Worm (Caenorhabditis elegans) whole organism, L3 larva: ENCODE measurements around the gene tre-2.

Experiments used
- R02D3.7 ChIP-seq: fragments of 150-350 bp; optimal IDR thresholded peaks from 2 replicates; lab custom pipeline; 2014; ENCODE audit warnings: missing biosample characterization, missing genetic modification characterization
- ZK546.5 ChIP-seq: sonication (generic microtip); optimal IDR thresholded peaks from 2 replicates; lab custom pipeline; 2017; ENCODE audit warnings: missing biosample characterization, missing genetic modification characterization
- ceh-28 ChIP-seq: fragments of 150-350 bp; optimal IDR thresholded peaks from 2 replicates; lab custom pipeline; 2014; ENCODE audit warnings: missing biosample characterization, missing genetic modification reagents, missing genetic modification characterization
- ceh-82 ChIP-seq: fragments of 150-350 bp; optimal IDR thresholded peaks from 2 replicates; lab custom pipeline; 2014; ENCODE audit warnings: missing biosample characterization, missing genetic modification characterization
- ceh-9 ChIP-seq: sonication (generic microtip); optimal IDR thresholded peaks from 2 replicates; lab custom pipeline; 2018; ENCODE audit warnings: missing biosample characterization, missing genetic modification characterization
- egl-27 ChIP-seq: sonication (generic microtip); optimal IDR thresholded peaks from 4 replicates; lab custom pipeline; 2017; ENCODE audit warnings: missing biosample characterization, missing genetic modification reagents, missing genetic modification characterization
- egl-5 ChIP-seq: fragments of 150-350 bp; optimal IDR thresholded peaks from 2 replicates; lab custom pipeline; 2017; ENCODE audit warnings: missing biosample characterization, missing genetic modification reagents, missing genetic modification characterization, inconsistent platforms
- elt-1 ChIP-seq: fragments of 150-350 bp; optimal IDR thresholded peaks from 2 replicates; lab custom pipeline; 2014; ENCODE audit warnings: missing biosample characterization, missing genetic modification characterization
- elt-2 ChIP-seq: sonication (generic microtip); optimal IDR thresholded peaks from 2 replicates; lab custom pipeline; 2016; ENCODE audit warnings: missing genetic modification reagents, mild to moderate bottlenecking, missing genetic modification characterization, missing compliant biosample characterization
- elt-3 ChIP-seq, 3 experiments: fragments of 150-350 bp in 1 of 3; sonication (generic microtip) in 2 of 3; optimal IDR thresholded peaks; 2 replicates in 2 of 3; 4 replicates in 1 of 3; lab custom pipeline; 2014 to 2017; ENCODE audit warnings: missing biosample characterization in 3 of 3, missing genetic modification characterization in 3 of 3
- eor-1 ChIP-seq, 2 experiments: fragments of 150-350 bp; optimal IDR thresholded peaks; 2 replicates each; lab custom pipeline; 2014 to 2018; ENCODE audit warnings: missing biosample characterization in 2 of 2, missing genetic modification characterization in 2 of 2
- fkh-2 ChIP-seq: fragments of 150-350 bp; optimal IDR thresholded peaks from 2 replicates; lab custom pipeline; 2014; ENCODE audit warnings: missing biosample characterization, missing genetic modification reagents, missing genetic modification characterization
- hmg-11 ChIP-seq: sonication (generic microtip); optimal IDR thresholded peaks from 2 replicates; lab custom pipeline; 2016; ENCODE audit warnings: missing genetic modification characterization, missing compliant biosample characterization
- jun-1 ChIP-seq: fragments of 150-350 bp; optimal IDR thresholded peaks from 2 replicates; lab custom pipeline; 2014; ENCODE audit warnings: missing biosample characterization, missing genetic modification reagents, missing genetic modification characterization
- lin-15B ChIP-seq: fragments of 150-350 bp; optimal IDR thresholded peaks from 2 replicates; lab custom pipeline; 2014; ENCODE audit warnings: missing biosample characterization, missing genetic modification characterization
- lin-39 ChIP-seq: fragments of 150-350 bp; optimal IDR thresholded peaks from 2 replicates; lab custom pipeline; 2018; ENCODE audit warnings: missing biosample characterization, missing genetic modification reagents, missing genetic modification characterization
- lsy-12 ChIP-seq: sonication (generic microtip); optimal IDR thresholded peaks from 2 replicates; lab custom pipeline; 2016; ENCODE audit warnings: mild to moderate bottlenecking, missing genetic modification characterization, missing compliant biosample characterization
- mdl-1 ChIP-seq: fragments of 150-350 bp; optimal IDR thresholded peaks from 2 replicates; lab custom pipeline; 2014; ENCODE audit warnings: missing biosample characterization, missing genetic modification characterization
- mml-1 ChIP-seq: fragments of 150-350 bp; sonication (generic microtip); optimal IDR thresholded peaks from 3 replicates; lab custom pipeline; 2014; ENCODE audit warnings: missing biosample characterization, missing genetic modification characterization
- nfya-1 ChIP-seq: sonication (generic microtip); optimal IDR thresholded peaks from 2 replicates; lab custom pipeline; 2017; ENCODE audit warnings: missing genetic modification characterization, mild to moderate bottlenecking, missing compliant biosample characterization, antibody characterized with exemption, moderate library complexity; ENCODE audit not compliant: insufficient read depth
- nhr-11 ChIP-seq: fragments of 150-350 bp; optimal IDR thresholded peaks from 2 replicates; lab custom pipeline; 2014; ENCODE audit warnings: missing biosample characterization, missing genetic modification characterization
- nhr-12 ChIP-seq: fragments of 150-350 bp; optimal IDR thresholded peaks from 2 replicates; lab custom pipeline; 2014; ENCODE audit warnings: missing biosample characterization, missing genetic modification characterization
- nhr-23 ChIP-seq: fragments of 150-350 bp; optimal IDR thresholded peaks from 2 replicates; lab custom pipeline; 2014; ENCODE audit warnings: missing biosample characterization, missing genetic modification reagents, missing genetic modification characterization
- nhr-25 ChIP-seq: sonication (generic microtip); optimal IDR thresholded peaks from 2 replicates; lab custom pipeline; 2017; ENCODE audit warnings: missing biosample characterization, missing genetic modification characterization
- nhr-76 ChIP-seq: fragments of 150-350 bp; sonication (generic microtip); optimal IDR thresholded peaks from 5 replicates; lab custom pipeline; 2014; ENCODE audit warnings: missing biosample characterization, missing genetic modification characterization
- nhr-77 ChIP-seq: fragments of 150-350 bp; optimal IDR thresholded peaks from 2 replicates; lab custom pipeline; 2014; ENCODE audit warnings: missing biosample characterization, missing genetic modification characterization
- pqm-1 ChIP-seq: fragments of 150-350 bp; optimal IDR thresholded peaks from 2 replicates; lab custom pipeline; 2017; ENCODE audit warnings: missing biosample characterization, missing genetic modification characterization, inconsistent platforms
- sea-2 ChIP-seq: fragments of 150-350 bp; sonication (generic microtip); optimal IDR thresholded peaks from 4 replicates; lab custom pipeline; 2014; ENCODE audit warnings: missing biosample characterization, missing genetic modification reagents, missing genetic modification characterization
- skn-1 ChIP-seq: fragments of 150-350 bp; optimal IDR thresholded peaks from 2 replicates; lab custom pipeline; 2014; ENCODE audit warnings: missing biosample characterization, missing genetic modification characterization
- tbx-2 ChIP-seq: sonication (generic microtip); optimal IDR thresholded peaks from 2 replicates; lab custom pipeline; 2016; ENCODE audit warnings: mild to moderate bottlenecking, missing genetic modification characterization, missing compliant biosample characterization
- unc-39 ChIP-seq: sonication (generic microtip); optimal IDR thresholded peaks from 4 replicates; lab custom pipeline; 2017; ENCODE audit warnings: missing biosample characterization, missing genetic modification characterization
- unc-62 ChIP-seq: fragments of 150-350 bp; sonication (generic microtip); optimal IDR thresholded peaks from 4 replicates; lab custom pipeline; 2014; ENCODE audit warnings: missing biosample characterization, missing genetic modification reagents, missing genetic modification characterization
- zag-1 ChIP-seq: fragments of 150-350 bp; optimal IDR thresholded peaks from 2 replicates; lab custom pipeline; 2014; ENCODE audit warnings: missing biosample characterization, missing genetic modification characterization
- ztf-11 ChIP-seq: fragments of 150-350 bp; optimal IDR thresholded peaks from 2 replicates; lab custom pipeline; 2014; ENCODE audit warnings: missing biosample characterization, missing genetic modification characterization
- ztf-4 ChIP-seq: fragments of 150-350 bp; optimal IDR thresholded peaks from 2 replicates; lab custom pipeline; 2014; ENCODE audit warnings: missing biosample characterization, missing genetic modification characterization

Gene tre-2

DNA sequence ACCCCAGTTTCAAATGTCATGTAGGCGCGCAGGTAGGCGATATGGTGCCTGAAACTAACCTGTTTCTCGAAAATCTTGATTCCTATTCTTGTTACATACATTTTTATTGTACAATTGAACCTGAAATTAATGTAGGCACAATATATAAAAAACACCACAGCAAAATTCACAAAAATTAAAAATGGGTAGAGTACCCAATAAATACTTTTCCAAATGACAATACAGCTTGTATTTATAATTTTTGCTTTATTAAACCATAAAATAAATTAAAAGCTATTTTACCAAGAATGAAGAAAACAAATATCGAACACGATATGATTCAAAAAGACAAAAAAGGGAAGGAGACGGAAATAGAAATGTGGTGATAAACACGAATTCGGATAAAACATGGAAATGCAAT lies at the start of gene tre-2:
TSS of gene tre-2 (minus strand) at position 101 of the 400 bp plus-strand sequence.
- TF ChIP-seq eor-1 (tag; optimal IDR thresholded peaks at IDR 0.05; lab: Kevin White, UChicago) = no peak
- no peak for TF ChIP-seq zag-1
- TF ChIP-seq ceh-82 (tag; lab: Kevin White, UChicago) = no peak
- no peak for TF ChIP-seq ztf-11
- TF ChIP-seq mdl-1 (tag; lab: Kevin White, UChicago) = no peak
- no peak for TF ChIP-seq nfya-1 (tag; lab: Kevin White, UChicago)
- no peak for TF ChIP-seq hmg-11 (tag; lab: Kevin White, UChicago)
- TF ChIP-seq ceh-9 (tag; lab: Kevin White, UChicago) = no peak
- no peak for TF ChIP-seq R02D3.7
- no peak for TF ChIP-seq egl-27 (tag; lab: Kevin White, UChicago)
- TF ChIP-seq skn-1 (tag; lab: Kevin White, UChicago) = no peak
- no peak for TF ChIP-seq nhr-77 (tag; lab: Kevin White, UChicago)
- no peak for TF ChIP-seq mml-1 (tag; lab: Kevin White, UChicago)
- TF ChIP-seq ztf-4 = no peak
- no peak for TF ChIP-seq fkh-2
- TF ChIP-seq jun-1 (tag; lab: Kevin White, UChicago) = no peak
- no peak for TF ChIP-seq lin-15B (tag; lab: Kevin White, UChicago)
- TF ChIP-seq nhr-23 (tag; lab: Kevin White, UChicago) = no peak
- TF ChIP-seq elt-2 (tag; lab: Kevin White, UChicago) = no peak
- TF ChIP-seq, all 47 proteins: peak for 0

DNA sequence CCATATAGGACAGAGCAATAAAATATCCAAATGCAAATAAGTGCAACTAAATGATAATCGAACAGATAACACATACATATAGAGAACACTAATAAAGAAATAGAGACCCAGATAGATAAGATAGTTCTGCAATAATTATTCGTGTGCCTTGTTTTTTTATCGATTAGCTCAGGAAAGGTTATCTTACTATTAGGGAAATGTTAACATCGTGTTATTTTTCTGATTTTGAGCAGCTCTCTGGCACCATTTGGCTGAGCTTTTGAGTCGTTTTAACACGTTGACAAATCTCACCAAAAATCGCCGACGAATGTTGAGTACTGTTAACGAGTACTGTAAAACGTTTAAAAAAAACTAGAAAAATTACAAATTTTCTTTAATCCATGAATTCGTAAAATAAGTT lies 45.2 kb upstream of the tre-2 start, which contains the start of gene cest-6:
TSS of gene cest-6 (minus strand) at position 101 of the 400 bp plus-strand sequence.
- TF ChIP-seq ztf-11 (no peak), nhr-25 (tag; lab: Kevin White, UChicago) (no peak), lsy-12 (tag; lab: Kevin White, UChicago) (no peak), ceh-28 (no peak), nhr-77 (tag; lab: Kevin White, UChicago) (no peak), ztf-4 (no peak), eor-1 (tag; optimal IDR thresholded peaks at IDR 0.05; lab: Kevin White, UChicago) (no peak), nhr-12 (tag; lab: Kevin White, UChicago) (no peak), egl-5 (tag; lab: Kevin White, UChicago) (no peak), R02D3.7 (no peak), unc-39 (no peak), elt-1 (tag; lab: Kevin White, UChicago) (no peak), skn-1 (tag; lab: Kevin White, UChicago) (no peak), ZK546.5 (tag; lab: Kevin White, UChicago) (no peak), lin-15B (tag; lab: Kevin White, UChicago) (no peak), nfya-1 (tag; lab: Kevin White, UChicago) (no peak), elt-2 (tag; lab: Kevin White, UChicago) (no peak), mdl-1 (tag; lab: Kevin White, UChicago) (no peak), lin-39 (tag; lab: Kevin White, UChicago) (no peak)
- TF ChIP-seq, all 47 proteins: peak for 0

- TF ChIP-seq nhr-25 (tag; lab: Kevin White, UChicago) (no peak), unc-39 (no peak), fkh-2 (no peak), elt-1 (tag; lab: Kevin White, UChicago) (peak; percentile 78), nhr-77 (tag; lab: Kevin White, UChicago) (no peak), sea-2 (no peak), egl-5 (tag; lab: Kevin White, UChicago) (no peak)
These were observed 42.3 kb upstream of the tre-2 start for ce11 chrIV:6925520-6925919.

DNA sequence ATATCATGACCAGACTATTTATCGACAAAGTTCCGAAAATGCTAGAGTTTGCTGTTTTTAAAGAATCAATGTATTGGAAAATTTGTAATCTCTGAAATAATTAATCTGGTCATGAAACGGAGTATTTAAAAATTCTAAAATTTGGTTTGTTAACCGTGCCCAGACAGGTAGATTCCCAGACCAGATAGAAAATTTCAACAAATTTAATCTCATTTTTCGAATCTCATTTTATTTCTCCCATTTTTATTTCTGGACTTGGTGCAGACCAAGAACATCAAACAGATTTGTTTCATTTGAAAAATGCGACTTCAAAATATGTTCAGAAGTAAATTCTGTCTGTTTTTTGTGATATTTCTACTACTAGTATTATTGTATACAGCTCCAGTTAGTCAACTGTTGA lies 39.8 kb upstream of the tre-2 start, which contains the start of gene T22D1.1:
TSS of gene T22D1.1 (plus strand) at position 301 of the 400 bp plus-strand sequence.
- TF ChIP-seq elt-3 (tag; optimal IDR thresholded peaks at IDR 0.05; lab: Kevin White, UChicago) (no peak), elt-1 (tag; lab: Kevin White, UChicago) (no peak), mml-1 (tag; lab: Kevin White, UChicago) (no peak), pqm-1 (tag; lab: Kevin White, UChicago) (no peak), unc-62 (no peak), elt-2 (tag; lab: Kevin White, UChicago) (no peak), ztf-11 (no peak), mdl-1 (tag; lab: Kevin White, UChicago) (no peak), R02D3.7 (no peak)

DNA sequence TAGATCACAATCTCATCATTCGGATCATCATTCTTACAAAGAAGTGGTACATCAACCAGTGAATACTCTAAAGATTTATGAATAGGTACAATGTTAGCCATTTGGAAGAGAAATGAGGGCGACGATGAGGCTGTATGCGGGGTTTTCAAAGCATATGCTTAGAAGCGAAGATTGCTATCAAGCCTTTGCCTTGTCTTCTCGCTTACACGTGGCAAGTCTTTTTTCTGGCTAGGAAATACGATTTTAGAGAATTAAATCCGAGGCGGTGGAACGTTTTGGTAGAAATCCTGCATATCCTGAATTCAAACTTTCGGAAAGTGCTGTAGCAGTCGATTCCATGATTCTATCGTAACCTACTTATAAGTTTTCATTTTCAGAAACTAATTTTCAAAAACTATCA lies 36.8 kb upstream of the tre-2 start, which contains the start of gene T22D1.18:
TSS of gene T22D1.18 (minus strand) at position 101 of the 400 bp plus-strand sequence.
- TF ChIP-seq unc-39 (no peak), mml-1 (tag; lab: Kevin White, UChicago) (no peak), unc-62 (no peak), tbx-2 (tag; lab: Kevin White, UChicago) (no peak), R02D3.7 (no peak), nhr-11 (tag; lab: Kevin White, UChicago) (no peak), nhr-76 (no peak)
- TF ChIP-seq, all 47 proteins: peak for 0
